Fruit fly (Drosophila melanogaster): ENCODE results near the gene rg.
A peak's percentile ranks its signal among the peaks of the same experiment; 100 is the strongest.

Gene rg

dm6 chrX:5285835-5286234, 200.3 kb downstream of the rg start (continued):
- no peak for TF ChIP-seq Hr78 (GFP tag; optimal IDR thresholded peaks at IDR 0.05)
- peak; percentile 20; the same call in 1 of the 2 replicates for TF ChIP-seq klu (GFP tag; IDR thresholded peaks at IDR 0.05)
- peak; percentile 4 for TF ChIP-seq Nf-YC (tag; optimal IDR thresholded peaks at IDR 0.05)
- peak; percentile 54 for TF ChIP-seq HLH3B (GFP tag; IDR thresholded peaks at IDR 0.05)
- peak; percentile 23 for TF ChIP-seq nmo (GFP tag; optimal IDR thresholded peaks at IDR 0.05)
- TF ChIP-seq CG8388 (GFP tag; optimal IDR thresholded peaks at IDR 0.05), result peak; percentile 4
- TF ChIP-seq CG10654 (GFP tag; optimal IDR thresholded peaks at IDR 0.05), result peak; percentile 33
- TF ChIP-seq wdn (GFP tag; IDR thresholded peaks at IDR 0.05), result 0 out of 2 replicates have a peak, but pooled peaks have one; percentile 9
- peak; percentile 57 for TF ChIP-seq CG6813 (GFP tag; optimal IDR thresholded peaks at IDR 0.05)
- TF ChIP-seq CG3847 (GFP tag; IDR thresholded peaks at IDR 0.05), result peak; percentile 52; the same call in 1 of the 2 replicates
- TF ChIP-seq Oaz (GFP tag; IDR thresholded peaks at IDR 0.05), result 0 out of 2 replicates have a peak, but pooled peaks have one; percentile 24
- TF ChIP-seq CG8359 (GFP tag; optimal IDR thresholded peaks at IDR 0.05; ENCODE audit: borderline replicate concordance), result no peak
- TF ChIP-seq Lim3 (GFP tag; IDR thresholded peaks at IDR 0.05), result no peak
- TF ChIP-seq Xbp1 (GFP tag; optimal IDR thresholded peaks at IDR 0.05), result peak; percentile 43
- TF ChIP-seq ind (GFP tag; optimal IDR thresholded peaks at IDR 0.05), result peak; percentile 58
- TF ChIP-seq CG1602 (GFP tag; optimal IDR thresholded peaks at IDR 0.05), result peak; percentile 36
- peak; percentile 27 for TF ChIP-seq CG13775 (GFP tag; optimal IDR thresholded peaks at IDR 0.05)
- TF ChIP-seq CG34376 (GFP tag; optimal IDR thresholded peaks at IDR 0.05), result no peak
- TF ChIP-seq CG10321 (GFP tag; IDR thresholded peaks at IDR 0.05), result no peak
- TF ChIP-seq pzg (GFP tag; optimal IDR thresholded peaks at IDR 0.05), result no peak
- 0 out of 2 replicates have a peak, but pooled peaks have one; percentile 16 for TF ChIP-seq CG14667 (GFP tag; IDR thresholded peaks at IDR 0.05)
- peak; percentile 13 for TF ChIP-seq CG4854 (GFP tag; optimal IDR thresholded peaks at IDR 0.05)
- TF ChIP-seq CG4404 (GFP tag; IDR thresholded peaks at IDR 0.05), result peak; percentile 35; the same call in 1 of the 2 replicates
- TF ChIP-seq GATAe (GFP tag; conservative IDR thresholded peaks at IDR 0.05), result no peak
- peak; percentile 26 for TF ChIP-seq nerfin-1 (tag; optimal IDR thresholded peaks at IDR 0.05)
- peak; percentile 35 for TF ChIP-seq CG9932 (GFP tag; IDR thresholded peaks at IDR 0.05)
- TF ChIP-seq CG13123 (GFP tag; optimal IDR thresholded peaks at IDR 0.05), result no peak
- TF ChIP-seq CG4424 (GFP tag; optimal IDR thresholded peaks at IDR 0.05), result peak; percentile 48
- TF ChIP-seq MTF-1 (GFP tag; optimal IDR thresholded peaks at IDR 0.05; ENCODE audit: borderline replicate concordance), result no peak
- no peak for TF ChIP-seq Optix (GFP tag; IDR thresholded peaks at IDR 0.05)
- TF ChIP-seq unpg (GFP tag; optimal IDR thresholded peaks at IDR 0.05), result peak; percentile 31
- TF ChIP-seq twi (tag; optimal IDR thresholded peaks at IDR 0.05), result no peak
- peak; percentile 70 for TF ChIP-seq Ada2b (GFP tag; IDR thresholded peaks at IDR 0.05)
- TF ChIP-seq gem (tag; optimal IDR thresholded peaks at IDR 0.05), result peak; percentile 62
- TF ChIP-seq CG32532 (GFP tag; IDR thresholded peaks at IDR 0.05), result 0 out of 2 replicates have a peak, but pooled peaks have one; percentile 15
- peak; percentile 2 for TF ChIP-seq B-H2 (GFP tag; optimal IDR thresholded peaks at IDR 0.05)
- no peak for TF ChIP-seq schlank (tag; optimal IDR thresholded peaks at IDR 0.05)
- TF ChIP-seq Hand (GFP tag; optimal IDR thresholded peaks at IDR 0.05), result peak; percentile 5
- TF ChIP-seq CG7839 (tag; optimal IDR thresholded peaks at IDR 0.05), result peak; percentile 60
- no peak for TF ChIP-seq crp (GFP tag; optimal IDR thresholded peaks at IDR 0.05)
- TF ChIP-seq CG12659 (GFP tag; optimal IDR thresholded peaks at IDR 0.05), result peak; percentile 24
- no peak for TF ChIP-seq CG11723 (GFP tag; optimal IDR thresholded peaks at IDR 0.05)
- peak; percentile 20 for TF ChIP-seq Myb (GFP tag; optimal IDR thresholded peaks at IDR 0.05)
- 0 out of 3 replicates have a peak, but pooled peaks have one; percentile 43 for TF ChIP-seq CG7357 (GFP tag; IDR thresholded peaks at IDR 0.05)
- TF ChIP-seq sens-2 (GFP tag; IDR thresholded peaks at IDR 0.05), result no peak
- TF ChIP-seq PHDP (tag; optimal IDR thresholded peaks at IDR 0.05), result peak; percentile 24
- no peak for TF ChIP-seq rib (GFP tag; IDR thresholded peaks at IDR 0.05)
- peak; percentile 10 for TF ChIP-seq Oli (tag; optimal IDR thresholded peaks at IDR 0.05)
- TF ChIP-seq cas (GFP tag; IDR thresholded peaks at IDR 0.05), result no peak
- TF ChIP-seq CG30431 (GFP tag; optimal IDR thresholded peaks at IDR 0.05), result peak; percentile 3

Data from whole organism, embryonic.